Worm (Caenorhabditis elegans) whole organism, L1 larva: Measurements from ENCODE around the gene F26D2.16.

Source experiments
- alr-1 ChIP-seq: fragments of 200-800 bp; sonication (Bioruptor generic); optimal IDR thresholded peaks from 2 replicates; lab custom pipeline; 2018; ENCODE audit warnings: borderline replicate concordance, mild to moderate bottlenecking, missing genetic modification characterization, missing compliant biosample characterization
- aly-2 ChIP-seq: fragments of 150-350 bp; optimal IDR thresholded peaks from 2 replicates; lab custom pipeline; 2014; ENCODE audit warnings: missing biosample characterization, missing genetic modification characterization
- ceh-82 ChIP-seq, 3 experiments: fragments of 150-350 bp in 1 of 3; sonication (generic microtip) in 2 of 3; optimal IDR thresholded peaks; 2 replicates each; lab custom pipeline; 2014 to 2017; ENCODE audit warnings: missing biosample characterization in 3 of 3, missing genetic modification characterization in 3 of 3
- efl-1 ChIP-seq, 4 experiments: fragments of 150-350 bp; optimal IDR thresholded peaks in 3 of 4; peaks in 1 of 4; 1 replicate in 1 of 4; 2 replicates in 3 of 4; lab custom pipeline; 2014; ENCODE audit warnings: missing biosample characterization in 2 of 4, missing genetic modification characterization in 2 of 4, missing genetic modification reagents in 2 of 4
- egl-27 ChIP-seq, 2 experiments: fragments of 150-350 bp in 1 of 2; sonication (generic microtip); optimal IDR thresholded peaks; 3 replicates each; lab custom pipeline; 2017 to 2018; ENCODE audit warnings: missing biosample characterization in 2 of 2, missing genetic modification characterization in 2 of 2, missing genetic modification reagents in 2 of 2
- fkh-8 ChIP-seq: sonication (generic microtip); optimal IDR thresholded peaks from 2 replicates; lab custom pipeline; 2016; ENCODE audit warnings: mild to moderate bottlenecking, missing genetic modification characterization, missing compliant biosample characterization
- hpl-2 ChIP-seq: fragments of 150-350 bp; optimal IDR thresholded peaks from 2 replicates; lab custom pipeline; 2014; ENCODE audit warnings: missing biosample characterization, missing genetic modification reagents, missing genetic modification characterization
- mdl-1 ChIP-seq, 2 experiments: fragments of 150-350 bp; optimal IDR thresholded peaks; 2 replicates each; lab custom pipeline; 2014 to 2017; ENCODE audit warnings: missing biosample characterization in 2 of 2, missing genetic modification characterization in 2 of 2, inconsistent platforms in 1 of 2
- nhr-76 ChIP-seq: sonication (generic microtip); optimal IDR thresholded peaks from 2 replicates; lab custom pipeline; 2017; ENCODE audit warnings: missing biosample characterization, missing genetic modification characterization
- pag-3 ChIP-seq: sonication (generic microtip); optimal IDR thresholded peaks from 2 replicates; lab custom pipeline; 2017; ENCODE audit warnings: missing genetic modification characterization, mild to moderate bottlenecking, missing compliant biosample characterization, antibody characterized with exemption, borderline replicate concordance; ENCODE audit not compliant: insufficient read depth
- xbp-1 ChIP-seq: sonication (generic microtip); optimal IDR thresholded peaks from 2 replicates; lab custom pipeline; 2016; ENCODE audit warnings: missing genetic modification characterization, missing compliant biosample characterization
- zag-1 ChIP-seq: fragments of 150-350 bp; optimal IDR thresholded peaks from 2 replicates; lab custom pipeline; 2014; ENCODE audit warnings: missing biosample characterization, missing genetic modification characterization
- zip-4 ChIP-seq: fragments of 200-800 bp; sonication (Bioruptor generic); optimal IDR thresholded peaks from 2 replicates; lab custom pipeline; 2018; ENCODE audit warnings: mild to moderate bottlenecking, missing genetic modification characterization, moderate library complexity, missing compliant biosample characterization

DNA sequence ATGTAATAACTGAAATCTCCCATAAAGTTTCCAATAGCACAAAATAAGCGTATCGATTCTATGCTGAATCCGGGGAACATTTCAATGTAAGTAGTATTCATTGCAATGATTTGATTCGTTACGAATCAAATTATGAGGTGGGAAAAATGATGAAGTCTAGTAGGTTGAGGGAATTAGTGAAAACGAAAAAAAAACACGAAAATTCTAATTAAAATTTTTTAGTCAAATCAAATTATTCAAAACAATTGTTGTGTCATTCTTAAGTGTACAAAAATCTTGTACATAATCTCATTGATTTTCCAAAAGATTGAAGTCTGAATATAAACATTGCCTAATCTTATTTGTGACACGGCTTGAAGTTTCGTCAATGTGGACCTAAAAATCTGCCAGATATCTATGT lies 4.8 kb upstream of the F26D2.16 start, which contains the start of gene srw-29:
- TF ChIP-seq fkh-8 (tag; lab: Kevin White, UChicago): no peak
- TF ChIP-seq efl-1 (optimal IDR thresholded peaks at IDR 0.05; lab: Kevin White, UChicago): no peak
- TF ChIP-seq efl-1 (GFP tag; optimal IDR thresholded peaks at IDR 0.05 in 1 of 2; lab: Kevin White, UChicago): no peak
- no peak for TF ChIP-seq zag-1 (tag; lab: Kevin White, UChicago)
- TF ChIP-seq xbp-1: no peak
- TF ChIP-seq nhr-76 (tag; lab: Kevin White, UChicago): no peak
- no peak for TF ChIP-seq mdl-1 (tag; optimal IDR thresholded peaks at IDR 0.05; lab: Kevin White, UChicago)
- no peak for TF ChIP-seq alr-1 (tag; lab: Kevin White, UChicago)
- no peak for TF ChIP-seq aly-2 (tag; lab: Kevin White, UChicago)
- TF ChIP-seq hpl-2 (GFP tag; lab: Kevin White, UChicago): no peak
- no peak for TF ChIP-seq zip-4 (GFP tag; lab: Kevin White, UChicago)
- TF ChIP-seq ceh-82 (tag; optimal IDR thresholded peaks at IDR 0.05; lab: Kevin White, UChicago): no peak
- no peak for TF ChIP-seq pag-3 (tag; lab: Kevin White, UChicago)
- TF ChIP-seq egl-27 (tag; optimal IDR thresholded peaks at IDR 0.05; lab: Kevin White, UChicago): no peak
